Fruit fly (Drosophila melanogaster) whole organism, wandering third instar larva: ENCODE results near the gene IFT57.

Source experiments
- CG32264 ChIP-seq: fragments of 200-800 bp; sonication (Bioruptor generic); optimal IDR thresholded peaks from 2 replicates; lab custom pipeline; 2016; ENCODE audit warnings: missing biosample characterization, missing genetic modification characterization
- CG9705 ChIP-seq: fragments of 200-800 bp; sonication (Bioruptor generic); optimal IDR thresholded peaks from 2 replicates; lab custom pipeline; 2018; ENCODE audit warnings: missing biosample characterization, mild to moderate bottlenecking, missing genetic modification characterization
- GATAd ChIP-seq: sonication (Bioruptor generic); optimal IDR thresholded peaks from 2 replicates; lab custom pipeline; 2016; ENCODE audit warnings: missing biosample characterization, missing genetic modification characterization
- br ChIP-seq: fragments of 200-800 bp; sonication (Bioruptor generic); optimal IDR thresholded peaks from 2 replicates; lab custom pipeline; 2016; ENCODE audit warnings: missing biosample characterization, missing genetic modification characterization
- dl ChIP-seq, 2 experiments: fragments of 175-275, 200-275 bp in 1 of 2; fragments of 200-275 bp in 1 of 2; sonication (Bioruptor generic); optimal IDR thresholded peaks; lab custom pipeline; 2018; ENCODE audit warnings: mild to moderate bottlenecking in 2 of 2, missing biosample characterization in 2 of 2, missing genetic modification characterization in 2 of 2, moderate library complexity in 2 of 2; ENCODE audit not compliant: partially characterized antibody in 2 of 2, insufficient read depth in 1 of 2
- dmrt93B ChIP-seq: fragments of 200-800 bp; sonication (Bioruptor generic); optimal IDR thresholded peaks from 2 replicates; lab custom pipeline; 2018; ENCODE audit warnings: missing biosample characterization, mild to moderate bottlenecking, missing genetic modification characterization
- pan ChIP-seq: fragments of >200 bp; optimal IDR thresholded peaks from 2 replicates; lab custom pipeline; 2017
- psq ChIP-seq: fragments of 200-800 bp; sonication (Bioruptor generic); optimal IDR thresholded peaks from 3 replicates; lab custom pipeline; 2017; ENCODE audit warnings: missing biosample characterization, mild to moderate bottlenecking, missing genetic modification characterization, moderate library complexity
- rgr ChIP-seq: fragments of 200-800 bp; sonication (Bioruptor generic); optimal IDR thresholded peaks from 3 replicates; lab custom pipeline; 2016; ENCODE audit warnings: missing biosample characterization, mild to moderate bottlenecking, missing genetic modification characterization
- usp ChIP-seq: fragments of >200 bp; optimal IDR thresholded peaks from 2 replicates; lab custom pipeline; 2017; ENCODE audit warnings: missing biosample characterization, missing genetic modification characterization

dm6 chr2L:3506806-3507205 lies 23.8 kb upstream of the IFT57 start:
- TF ChIP-seq pan (lab: Kevin White, UChicago) = no peak
- no peak for TF ChIP-seq GATAd
- no peak for TF ChIP-seq rgr (GFP tag; lab: Kevin White, UChicago)
- no peak for TF ChIP-seq CG32264 (GFP tag; lab: Kevin White, UChicago)
- no peak for TF ChIP-seq CG9705 (GFP tag; lab: Kevin White, UChicago)
- TF ChIP-seq dl (GFP tag; optimal IDR thresholded peaks at IDR 0.05; lab: Kevin White, UChicago; ENCODE audit: insufficient read depth in 1 of 2, partially characterized antibody in 2 of 2) = no peak
- TF ChIP-seq usp (GFP tag; lab: Kevin White, UChicago) = no peak
- TF ChIP-seq dmrt93B (GFP tag; lab: Kevin White, UChicago) = no peak
- no peak for TF ChIP-seq br (GFP tag; lab: Kevin White, UChicago)
- no peak for TF ChIP-seq psq
